Worm (Caenorhabditis elegans): ENCODE measurements around the gene Y113G7B.28.

Y113G7B.28 gene

DNA sequence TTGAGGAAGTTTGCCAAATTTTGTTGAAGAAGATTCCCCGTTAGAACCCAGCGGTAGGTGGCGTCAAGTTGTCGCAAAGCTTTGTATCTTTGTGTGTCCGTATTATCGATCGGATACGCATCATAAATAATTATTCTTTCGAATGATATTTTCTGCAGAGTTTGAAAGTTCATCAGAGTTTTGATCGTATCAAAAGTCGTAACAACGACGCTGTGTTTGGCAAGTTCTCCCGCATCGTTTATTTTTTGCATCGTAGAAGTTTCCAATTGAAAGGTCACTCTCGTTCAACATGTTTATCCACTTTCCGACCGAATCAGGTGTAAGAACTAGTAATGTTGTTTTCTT, 32.7 kb upstream of the Y113G7B.28 start (continued):
- TF ChIP-seq akir-1 (GFP tag; optimal IDR thresholded peaks at IDR 0.05) = no peak
- peak; percentile 41; the same call in 1 of the 2 replicates for TF ChIP-seq C06A6.2 (GFP tag; conservative IDR thresholded peaks at IDR 0.05)
- TF ChIP-seq rpc-1 (optimal IDR thresholded peaks at IDR 0.05) = no peak
- no peak for TF ChIP-seq rpc-1 (tag; optimal IDR thresholded peaks at IDR 0.05)
- TF ChIP-seq lin-54 (GFP tag; optimal IDR thresholded peaks at IDR 0.05) = no peak
- peak; percentile 76 for TF ChIP-seq ama-1 (optimal IDR thresholded peaks at IDR 0.05)
- no peak for TF ChIP-seq ama-1 (GFP tag; optimal IDR thresholded peaks at IDR 0.05)
- TF ChIP-seq ceh-58 (GFP tag; IDR thresholded peaks at IDR 0.05) = no peak
- no peak for TF ChIP-seq F49E8.2 (tag; optimal IDR thresholded peaks at IDR 0.05; ENCODE audit: insufficient read depth)
- TF ChIP-seq ceh-40 (GFP tag; IDR thresholded peaks at IDR 0.05) = 0 out of 2 replicates have a peak, but pooled peaks have one; percentile 11
- no peak for TF ChIP-seq B0035.1 (tag; optimal IDR thresholded peaks at IDR 0.05)
- no peak for TF ChIP-seq dpff-1 (tag; optimal IDR thresholded peaks at IDR 0.05)
- TF ChIP-seq dpl-1 (GFP tag; optimal IDR thresholded peaks at IDR 0.05) = no peak
- no peak for TF ChIP-seq ceh-100 (GFP tag; IDR thresholded peaks at IDR 0.05)
- TF ChIP-seq chd-7 (tag; optimal IDR thresholded peaks at IDR 0.05) = no peak
- TF ChIP-seq dox-1 (GFP tag; IDR thresholded peaks at IDR 0.05) = peak; percentile 42; the same call in 1 of the 2 replicates

DNA sequence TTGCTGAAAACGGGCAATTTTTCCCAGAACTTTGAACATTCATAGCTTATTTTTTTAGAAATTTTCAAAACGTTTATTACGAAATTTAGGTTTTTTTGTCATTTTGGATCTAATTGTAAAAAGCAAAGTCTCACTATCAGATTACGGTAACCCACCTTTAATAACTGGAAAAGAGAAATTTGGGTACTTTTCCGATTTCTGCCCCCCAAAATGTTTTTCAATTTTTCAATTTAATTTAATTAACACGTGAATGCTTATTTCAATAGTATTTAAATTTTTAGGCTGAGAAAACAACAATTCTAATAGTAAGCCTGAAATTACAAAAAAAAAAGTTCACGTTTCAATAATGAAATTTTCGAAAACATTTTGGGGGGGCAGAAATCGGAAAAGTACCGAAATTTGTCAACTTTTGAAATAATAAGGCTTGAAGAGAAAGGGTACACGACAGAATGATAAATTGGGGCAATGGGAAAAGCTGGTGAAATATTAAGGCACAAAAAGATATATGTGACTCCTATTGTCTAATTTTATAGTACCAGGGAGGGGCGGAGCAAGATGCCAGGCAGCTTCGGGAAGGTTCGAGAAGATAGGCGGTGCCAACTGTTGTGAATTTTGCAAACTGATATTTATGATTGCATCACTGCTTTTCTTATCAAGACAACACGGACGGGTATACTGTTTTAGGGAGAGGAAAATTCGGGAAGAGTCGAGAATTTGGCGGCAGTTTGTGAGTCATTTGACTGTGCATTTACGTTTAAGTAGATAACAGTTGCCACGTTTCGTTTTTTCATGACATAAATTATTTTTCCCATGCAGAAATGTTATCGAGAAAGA, 31.5 kb upstream of the Y113G7B.28 start, which contains the start of gene F19B2.5:
F19B2.5 (minus strand) TSS at position 107 of the 834 bp plus-strand sequence.
- TF ChIP-seq F52B5.7 (tag; optimal IDR thresholded peaks at IDR 0.05) (no peak), F22D6.2 (tag; optimal IDR thresholded peaks at IDR 0.05) (no peak), lir-1 (GFP tag; conservative IDR thresholded peaks at IDR 0.05) (no peak), F37B4.10 (GFP tag; IDR thresholded peaks at IDR 0.05) (no peak), rec-8 (tag; optimal IDR thresholded peaks at IDR 0.05) (no peak), nhr-179 (tag; optimal IDR thresholded peaks at IDR 0.05) (no peak), T07F8.4 (tag; optimal IDR thresholded peaks at IDR 0.05) (no peak), nhr-120 (GFP tag; IDR thresholded peaks at IDR 0.05) (no peak), snpc-4 (GFP tag; optimal IDR thresholded peaks at IDR 0.05) (no peak), snpc-4 (tag; optimal IDR thresholded peaks at IDR 0.05) (no peak), pha-4 (tag; optimal IDR thresholded peaks at IDR 0.05) (peak; percentile 66), madf-3 (GFP tag; IDR thresholded peaks at IDR 0.05) (no peak), ztf-6 (GFP tag; IDR thresholded peaks at IDR 0.05) (no peak), Y67H2A.10 (GFP tag; conservative IDR thresholded peaks at IDR 0.05) (no peak), B0336.3 (GFP tag; IDR thresholded peaks at IDR 0.05) (peak; percentile 81), hsf-1 (GFP tag; IDR thresholded peaks at IDR 0.05) (peak; percentile 97), sdz-38 (tag; optimal IDR thresholded peaks at IDR 0.05) (no peak), nfyb-1 (GFP tag; IDR thresholded peaks at IDR 0.05) (peak; percentile 83; the same call in 1 of the 2 replicates), Y95B8A.8 (GFP tag; IDR thresholded peaks at IDR 0.05) (no peak), ekl-4 (GFP tag; IDR thresholded peaks at IDR 0.05) (0 out of 2 replicates have a peak, but pooled peaks have one; percentile 47), snpc-1.1 (tag; optimal IDR thresholded peaks at IDR 0.05; ENCODE audit: insufficient read depth) (no peak), ztf-18 (tag; optimal IDR thresholded peaks at IDR 0.05) (peak; percentile 7), F55B11.4 (tag; optimal IDR thresholded peaks at IDR 0.05; ENCODE audit: borderline replicate concordance, insufficient read depth) (no peak), lin-26 (GFP tag; IDR thresholded peaks at IDR 0.05) (no peak), somi-1 (GFP tag; optimal IDR thresholded peaks at IDR 0.05) (no peak), attf-6 (GFP tag; IDR thresholded peaks at IDR 0.05) (no peak), ztf-28 (GFP tag; IDR thresholded peaks at IDR 0.05) (no peak), C17E4.6 (GFP tag; IDR thresholded peaks at IDR 0.05) (no peak), tbp1 (GFP tag; optimal IDR thresholded peaks at IDR 0.05) (peak; percentile 34), ceh-40 (GFP tag; IDR thresholded peaks at IDR 0.05) (no peak), B0261.1 (tag; optimal IDR thresholded peaks at IDR 0.05) (no peak), bed-2 (GFP tag; IDR thresholded peaks at IDR 0.05) (no peak), chd-7 (tag; optimal IDR thresholded peaks at IDR 0.05) (peak; percentile 80), tbx-9 (tag; optimal IDR thresholded peaks at IDR 0.05; ENCODE audit: borderline replicate concordance) (no peak)
